Worm (Caenorhabditis elegans): ENCODE data around the gene ippk-1.

Gene ippk-1

ce11 chrII:12027697-12028245 lies 14.9 kb upstream of the ippk-1 start, which contains the start of gene Y17G7B.8 (continued):
- peak in 1 of 2 experiments; percentile 1 for TF ChIP-seq unc-62 (GFP tag; optimal IDR thresholded peaks at IDR 0.05 in 1 of 2)
- TF ChIP-seq unc-62 (tag; optimal IDR thresholded peaks at IDR 0.05): no peak
- TF ChIP-seq dve-1 (tag; optimal IDR thresholded peaks at IDR 0.05; ENCODE audit: insufficient read depth): peak; percentile 80
- peak in 1 of 2 experiments; percentile 55 for TF ChIP-seq mdl-1 (tag; optimal IDR thresholded peaks at IDR 0.05)

DNA sequence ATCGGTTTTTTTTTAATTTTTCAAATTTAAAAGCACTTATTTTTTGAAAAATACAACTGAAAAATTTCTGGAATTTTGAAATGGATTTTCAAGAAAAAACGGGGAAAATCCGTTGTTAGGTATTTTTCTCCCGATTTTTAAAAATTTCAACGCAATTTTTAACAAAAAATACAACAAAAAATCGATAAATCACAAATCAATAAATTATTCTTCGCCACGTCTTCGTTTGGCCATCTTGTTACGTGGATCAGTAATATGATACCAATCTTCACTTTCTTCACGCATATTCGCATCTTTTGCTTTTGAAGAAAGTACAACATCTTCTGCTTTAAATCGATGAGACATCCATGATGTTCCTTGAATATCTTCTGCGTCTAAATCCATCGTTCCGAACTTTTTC lies 14.0 kb upstream of the ippk-1 start:
- TF ChIP-seq unc-62 (GFP tag; optimal IDR thresholded peaks at IDR 0.05 in 1 of 2): peak in 1 of 2 experiments; percentile 94
- no peak for TF ChIP-seq unc-62 (tag; optimal IDR thresholded peaks at IDR 0.05)
- TF ChIP-seq ceh-28 (tag; optimal IDR thresholded peaks at IDR 0.05): peak; percentile 32
- TF ChIP-seq snpc-4 (tag; optimal IDR thresholded peaks at IDR 0.05): no peak

DNA sequence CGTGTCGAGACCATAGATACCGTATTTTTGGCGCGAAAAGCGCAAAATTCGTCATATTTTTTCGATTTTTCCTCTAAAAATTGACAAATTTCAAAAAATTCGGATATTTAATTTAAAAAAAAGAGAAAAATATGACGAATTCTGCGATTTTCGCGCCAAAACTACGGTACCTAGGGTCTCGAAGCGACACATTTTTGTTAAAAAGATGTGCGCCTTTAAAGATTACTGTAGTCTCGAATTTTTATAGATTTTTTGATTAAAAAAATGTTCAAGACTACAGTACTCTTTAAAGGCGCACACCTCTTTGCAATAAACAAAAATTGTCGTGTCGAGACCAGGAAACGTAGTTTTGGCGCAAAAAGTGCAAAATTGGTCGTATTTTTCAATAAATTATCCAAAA lies 6.6 kb upstream of the ippk-1 start:
- TF ChIP-seq Y75B8A.6 (GFP tag; IDR thresholded peaks at IDR 0.05) (no peak), nhr-6 (tag; optimal IDR thresholded peaks at IDR 0.05) (no peak), ceh-28 (tag; optimal IDR thresholded peaks at IDR 0.05) (no peak), nhr-237 (tag; optimal IDR thresholded peaks at IDR 0.05) (no peak), D1046.2 (GFP tag; IDR thresholded peaks at IDR 0.05) (no peak), Y48G9A.11 (GFP tag; IDR thresholded peaks at IDR 0.05) (no peak), mxl-3 (GFP tag; optimal IDR thresholded peaks at IDR 0.05) (no peak), php-3 (GFP tag; IDR thresholded peaks at IDR 0.05) (no peak), dmd-6 (GFP tag; IDR thresholded peaks at IDR 0.05) (no peak), attf-4 (tag; optimal IDR thresholded peaks at IDR 0.05) (no peak), mep-1 (tag; optimal IDR thresholded peaks at IDR 0.05) (no peak), zip-11 (GFP tag; IDR thresholded peaks at IDR 0.05) (no peak), nhr-76 (tag; optimal IDR thresholded peaks at IDR 0.05) (no peak)

DNA sequence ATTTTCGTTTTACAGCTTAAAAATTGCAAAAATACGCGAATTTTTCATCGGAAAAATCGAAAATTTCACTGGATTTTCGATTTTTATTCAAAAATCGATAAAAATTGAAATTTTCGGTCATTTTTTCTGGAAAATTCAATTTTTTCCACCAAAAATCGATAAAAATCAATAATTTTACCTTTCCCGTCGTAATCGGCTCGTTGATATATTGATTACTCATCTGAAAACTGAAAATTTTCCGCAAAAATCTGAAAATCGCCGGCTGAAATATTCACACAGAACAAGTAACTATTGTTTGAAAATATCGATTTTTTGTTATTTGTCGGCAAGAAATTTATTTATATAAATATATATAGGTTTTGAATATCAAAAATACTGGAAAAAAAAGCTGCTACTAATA lies 6.2 kb upstream of the ippk-1 start, which contains the start of gene cyn-16:
Gene cyn-16, minus strand, starts transcription at position 227 of the 400 bp plus-strand sequence.
- TF ChIP-seq aha-1 (tag) (no peak), daf-16 (GFP tag; optimal IDR thresholded peaks at IDR 0.05) (no peak), daf-16 (tag; optimal IDR thresholded peaks at IDR 0.05) (peak; percentile 1), T26A8.4 (GFP tag; IDR thresholded peaks at IDR 0.05) (no peak), madf-9 (GFP tag; conservative IDR thresholded peaks at IDR 0.05) (no peak), ceh-44 (GFP tag; IDR thresholded peaks at IDR 0.05) (no peak), ceh-28 (tag; optimal IDR thresholded peaks at IDR 0.05) (peak; percentile 69), cey-2 (tag; optimal IDR thresholded peaks at IDR 0.05; ENCODE audit: borderline replicate concordance, insufficient read depth) (no peak), unc-39 (tag; optimal IDR thresholded peaks at IDR 0.05) (no peak), zip-11 (GFP tag; IDR thresholded peaks at IDR 0.05) (no peak), rbr-2 (tag; optimal IDR thresholded peaks at IDR 0.05) (no peak), lin-13 (GFP tag; optimal IDR thresholded peaks at IDR 0.05) (no peak), zfp-2 (tag; optimal IDR thresholded peaks at IDR 0.05) (no peak), lin-1 (GFP tag; IDR thresholded peaks at IDR 0.05) (no peak), sdz-12 (GFP tag; optimal IDR thresholded peaks at IDR 0.05) (no peak), ama-1 (optimal IDR thresholded peaks at IDR 0.05) (peak; percentile 81), lin-15B (tag; optimal IDR thresholded peaks at IDR 0.05) (no peak), fkh-10 (GFP tag; optimal IDR thresholded peaks at IDR 0.05) (no peak), ceh-20 (GFP tag; IDR thresholded peaks at IDR 0.05) (no peak), egl-43 (GFP tag; IDR thresholded peaks at IDR 0.05) (no peak)

DNA sequence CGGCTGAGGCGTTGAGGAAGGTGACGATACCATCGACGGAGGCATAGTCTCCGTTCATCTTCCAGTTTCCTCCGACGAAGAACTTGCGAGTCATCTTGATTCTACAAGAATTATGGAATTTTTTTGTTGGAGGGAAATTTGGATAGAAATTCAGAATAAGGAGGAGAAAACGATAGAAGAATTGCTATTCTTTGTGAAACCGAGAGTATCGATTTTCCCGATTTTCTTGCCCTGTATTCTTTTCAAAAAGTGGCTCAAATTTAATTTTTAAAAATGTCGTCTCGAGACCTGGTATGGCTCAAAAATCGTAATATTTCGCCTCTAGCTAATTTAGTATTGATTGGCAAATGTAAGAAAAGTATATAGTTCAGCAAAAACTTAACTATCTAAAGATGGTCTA lies 3.7 kb upstream of the ippk-1 start, which contains the start of gene tpi-1:
Gene tpi-1, minus strand, starts transcription at position 101 of the 400 bp plus-strand sequence.
- no peak for TF ChIP-seq php-3 (GFP tag; IDR thresholded peaks at IDR 0.05)
- TF ChIP-seq vab-7 (GFP tag; IDR thresholded peaks at IDR 0.05): no peak
- TF ChIP-seq lim-7 (GFP tag; IDR thresholded peaks at IDR 0.05): no peak
- no peak for TF ChIP-seq dpl-1 (GFP tag; optimal IDR thresholded peaks at IDR 0.05)
- TF ChIP-seq ceh-20 (GFP tag; IDR thresholded peaks at IDR 0.05): no peak
- TF ChIP-seq tag-97 (GFP tag; IDR thresholded peaks at IDR 0.05): no peak
- no peak for TF ChIP-seq aly-2 (tag; optimal IDR thresholded peaks at IDR 0.05)
- TF ChIP-seq snpc-4 (tag; optimal IDR thresholded peaks at IDR 0.05): no peak
- TF ChIP-seq ceh-44 (GFP tag; IDR thresholded peaks at IDR 0.05): no peak
- TF ChIP-seq T20F7.1 (GFP tag; optimal IDR thresholded peaks at IDR 0.05): no peak
- TF ChIP-seq nhr-102 (tag; optimal IDR thresholded peaks at IDR 0.05): no peak
- no peak for TF ChIP-seq T26A8.4 (GFP tag; IDR thresholded peaks at IDR 0.05)
- no peak for TF ChIP-seq lin-39 (tag; optimal IDR thresholded peaks at IDR 0.05)
- no peak for TF ChIP-seq daf-8 (GFP tag; IDR thresholded peaks at IDR 0.05)

Measured in whole organism, L4 larva.